Worm (Caenorhabditis elegans) whole organism, L2 larva: ENCODE measurements around the gene Y48B6A.5.

Experiments
- F13H6.1 ChIP-seq: sonication (generic microtip); optimal IDR thresholded peaks from 2 replicates; lab custom pipeline; 2016; ENCODE audit warnings: missing genetic modification characterization, missing compliant biosample characterization
- ZK546.5 ChIP-seq: sonication (generic microtip); optimal IDR thresholded peaks from 2 replicates; lab custom pipeline; 2017; ENCODE audit warnings: missing biosample characterization, missing genetic modification characterization
- alr-1 ChIP-seq: fragments of 150-350 bp; optimal IDR thresholded peaks from 2 replicates; lab custom pipeline; 2014; ENCODE audit warnings: missing biosample characterization, missing genetic modification characterization
- aly-2 ChIP-seq: fragments of 150-350 bp; optimal IDR thresholded peaks from 2 replicates; lab custom pipeline; 2014; ENCODE audit warnings: missing biosample characterization, missing genetic modification characterization
- ama-1 ChIP-seq: fragments of 150-350 bp; optimal IDR thresholded peaks from 2 replicates; lab custom pipeline; 2018; ENCODE audit warnings: inconsistent platforms
- ceh-82 ChIP-seq: fragments of 150-350 bp; optimal IDR thresholded peaks from 2 replicates; lab custom pipeline; 2014; ENCODE audit warnings: missing biosample characterization, missing genetic modification characterization
- egl-27 ChIP-seq: sonication (generic microtip); optimal IDR thresholded peaks from 3 replicates; lab custom pipeline; 2017; ENCODE audit warnings: missing biosample characterization, missing genetic modification reagents, missing genetic modification characterization
- elt-3 ChIP-seq: sonication (generic microtip); optimal IDR thresholded peaks from 2 replicates; lab custom pipeline; 2017; ENCODE audit warnings: missing biosample characterization, missing genetic modification characterization
- fos-1 ChIP-seq: fragments of 150-350 bp; optimal IDR thresholded peaks from 2 replicates; lab custom pipeline; 2014; ENCODE audit warnings: missing biosample characterization, missing genetic modification characterization
- gmeb-1 ChIP-seq: fragments of 150-350 bp; optimal IDR thresholded peaks from 2 replicates; lab custom pipeline; 2014; ENCODE audit warnings: missing biosample characterization, missing genetic modification characterization
- lin-11 ChIP-seq: fragments of 150-350 bp; sonication (generic microtip); optimal IDR thresholded peaks from 2 replicates; lab custom pipeline; 2014; ENCODE audit warnings: missing biosample characterization, missing genetic modification characterization, inconsistent platforms, mixed read lengths
- lin-13 ChIP-seq: fragments of 150-350 bp; optimal IDR thresholded peaks from 2 replicates; lab custom pipeline; 2014; ENCODE audit warnings: missing biosample characterization, missing genetic modification reagents, missing genetic modification characterization
- lin-39 ChIP-seq: fragments of 150-350 bp; optimal IDR thresholded peaks from 2 replicates; lab custom pipeline; 2014; ENCODE audit warnings: missing biosample characterization, missing genetic modification reagents, missing genetic modification characterization
- lsy-2 ChIP-seq, 2 experiments: fragments of 150-350 bp in 1 of 2; sonication (generic microtip) in 1 of 2; optimal IDR thresholded peaks; 2 replicates each; lab custom pipeline; 2014 to 2017; ENCODE audit warnings: missing biosample characterization in 2 of 2, missing genetic modification characterization in 2 of 2
- mab-5 ChIP-seq: fragments of 150-350 bp; optimal IDR thresholded peaks from 2 replicates; lab custom pipeline; 2014; ENCODE audit warnings: missing biosample characterization, missing genetic modification characterization
- mdl-1 ChIP-seq, 2 experiments: fragments of 150-350 bp in 1 of 2; sonication (generic microtip) in 1 of 2; optimal IDR thresholded peaks; 2 replicates each; lab custom pipeline; 2017; ENCODE audit warnings: missing biosample characterization in 2 of 2, missing genetic modification characterization in 2 of 2
- nhr-10 ChIP-seq: sonication (generic microtip); optimal IDR thresholded peaks from 2 replicates; lab custom pipeline; 2017; ENCODE audit warnings: missing biosample characterization, missing genetic modification characterization
- nhr-11 ChIP-seq: fragments of 150-350 bp; optimal IDR thresholded peaks from 2 replicates; lab custom pipeline; 2014; ENCODE audit warnings: missing biosample characterization, missing genetic modification characterization
- nhr-21 ChIP-seq: fragments of 150-350 bp; optimal IDR thresholded peaks from 2 replicates; lab custom pipeline; 2014; ENCODE audit warnings: missing biosample characterization, missing genetic modification characterization
- nhr-23 ChIP-seq: fragments of 150-350 bp; optimal IDR thresholded peaks from 2 replicates; lab custom pipeline; 2014; ENCODE audit warnings: missing biosample characterization, missing genetic modification reagents, missing genetic modification characterization
- nhr-237 ChIP-seq: fragments of 150-350 bp; optimal IDR thresholded peaks from 2 replicates; lab custom pipeline; 2014; ENCODE audit warnings: missing biosample characterization, missing genetic modification characterization
- nhr-77 ChIP-seq: fragments of 150-350 bp; optimal IDR thresholded peaks from 2 replicates; lab custom pipeline; 2014; ENCODE audit warnings: missing biosample characterization, missing genetic modification characterization
- peb-1 ChIP-seq: fragments of 150-350 bp; optimal IDR thresholded peaks from 2 replicates; lab custom pipeline; 2014; ENCODE audit warnings: missing biosample characterization, missing genetic modification characterization
- sem-4 ChIP-seq: fragments of 150-350 bp; optimal IDR thresholded peaks from 2 replicates; lab custom pipeline; 2014; ENCODE audit warnings: missing biosample characterization, missing genetic modification reagents, missing genetic modification characterization
- sma-9 ChIP-seq, 2 experiments: fragments of 150-350 bp in 1 of 2; sonication (generic microtip) in 1 of 2; optimal IDR thresholded peaks; 2 replicates each; lab custom pipeline; 2014 to 2016; ENCODE audit warnings: missing genetic modification characterization in 2 of 2, mild to moderate bottlenecking in 1 of 2, missing biosample characterization in 1 of 2, missing compliant biosample characterization in 1 of 2, missing genetic modification reagents in 1 of 2, moderate library complexity in 1 of 2
- snpc-4 ChIP-seq: fragments of 150-350 bp; optimal IDR thresholded peaks from 2 replicates; lab custom pipeline; 2014; ENCODE audit warnings: missing biosample characterization, missing genetic modification characterization
- unc-39 ChIP-seq: fragments of 150-350 bp; optimal IDR thresholded peaks from 2 replicates; lab custom pipeline; 2014; ENCODE audit warnings: missing biosample characterization, missing genetic modification characterization
- unc-55 ChIP-seq: fragments of 150-350 bp; sonication (generic microtip); optimal IDR thresholded peaks from 3 replicates; lab custom pipeline; 2014; ENCODE audit warnings: missing biosample characterization, missing genetic modification reagents, missing genetic modification characterization
- zag-1 ChIP-seq: fragments of 150-350 bp; optimal IDR thresholded peaks from 2 replicates; lab custom pipeline; 2014; ENCODE audit warnings: missing biosample characterization, missing genetic modification characterization
- ztf-11 ChIP-seq: sonication (generic microtip); optimal IDR thresholded peaks from 2 replicates; lab custom pipeline; 2017; ENCODE audit warnings: missing biosample characterization, missing genetic modification characterization

The Y48B6A.5 gene

DNA sequence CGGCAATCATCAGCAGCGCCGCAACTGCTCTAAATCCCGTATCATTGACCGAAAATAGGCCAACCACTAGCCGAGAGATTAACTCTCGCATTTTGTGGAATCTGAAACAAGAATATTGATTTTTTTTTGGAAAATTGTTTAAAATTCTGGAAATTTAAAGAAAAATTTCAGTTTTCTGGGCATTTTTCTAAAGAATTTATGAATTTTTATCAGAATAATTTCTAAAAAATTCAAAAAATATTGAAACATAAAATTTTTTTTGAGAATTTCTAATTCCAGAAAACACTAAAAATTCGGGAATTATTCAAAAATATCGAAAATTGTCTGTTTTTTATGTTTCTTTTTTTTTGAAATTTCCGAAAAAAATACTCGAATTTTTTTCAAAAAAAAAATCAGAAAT lies 42.3 kb downstream of the Y48B6A.5 start, which contains the start of gene algn-3:
algn-3 (minus strand) TSS at position 101 of the 400 bp plus-strand sequence.
- TF ChIP-seq gmeb-1 (tag; lab: Kevin White, UChicago) (no peak), elt-3 (no peak), peb-1 (no peak), nhr-10 (tag; lab: Kevin White, UChicago) (no peak), nhr-21 (tag; lab: Kevin White, UChicago) (no peak), sem-4 (tag; lab: Kevin White, UChicago) (no peak), lsy-2 (tag; optimal IDR thresholded peaks at IDR 0.05; lab: Kevin White, UChicago) (no peak), lin-13 (GFP tag; lab: Kevin White, UChicago) (no peak), ceh-82 (no peak), ZK546.5 (tag; lab: Kevin White, UChicago) (no peak), mdl-1 (tag; optimal IDR thresholded peaks at IDR 0.05; lab: Kevin White, UChicago) (no peak), lin-11 (tag; lab: Kevin White, UChicago) (no peak)

DNA sequence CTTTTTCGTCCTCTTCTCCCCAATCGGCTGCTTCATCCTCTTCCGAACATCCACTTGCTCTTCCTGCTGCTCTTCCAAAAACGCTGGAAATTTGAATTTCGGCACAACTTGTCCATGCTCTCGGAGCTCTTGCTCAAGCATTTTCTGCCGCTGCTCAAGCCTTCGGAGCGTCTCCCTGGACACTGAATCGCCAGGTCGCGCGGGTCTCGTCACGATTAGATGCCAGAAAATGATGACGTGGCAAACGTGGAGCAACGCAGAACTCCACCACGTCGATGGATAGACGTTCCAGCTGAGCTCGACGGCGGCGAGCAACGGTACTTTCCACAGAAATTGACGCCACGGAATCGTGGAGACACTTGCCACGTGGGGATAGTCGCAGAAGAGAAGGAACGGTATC lies 45.8 kb downstream of the Y48B6A.5 start:
- no peak for TF ChIP-seq nhr-237
- TF ChIP-seq nhr-21 (tag; lab: Kevin White, UChicago) = no peak
- no peak for TF ChIP-seq fos-1
- TF ChIP-seq unc-39 (tag; lab: Kevin White, UChicago) = no peak
- TF ChIP-seq nhr-77 (tag; lab: Kevin White, UChicago) = no peak
- no peak for TF ChIP-seq sma-9 (GFP tag; optimal IDR thresholded peaks at IDR 0.05; lab: Kevin White, UChicago)
- TF ChIP-seq sma-9 (tag; optimal IDR thresholded peaks at IDR 0.05; lab: Kevin White, UChicago) = no peak
- TF ChIP-seq ZK546.5 (tag; lab: Kevin White, UChicago) = no peak
- TF ChIP-seq aly-2 = no peak
- no peak for TF ChIP-seq lin-13 (GFP tag; lab: Kevin White, UChicago)
- no peak for TF ChIP-seq ama-1 (lab: Kevin White, UChicago)
- TF ChIP-seq zag-1 (tag; lab: Kevin White, UChicago) = no peak
- no peak for TF ChIP-seq lin-39 (tag; lab: Kevin White, UChicago)

DNA sequence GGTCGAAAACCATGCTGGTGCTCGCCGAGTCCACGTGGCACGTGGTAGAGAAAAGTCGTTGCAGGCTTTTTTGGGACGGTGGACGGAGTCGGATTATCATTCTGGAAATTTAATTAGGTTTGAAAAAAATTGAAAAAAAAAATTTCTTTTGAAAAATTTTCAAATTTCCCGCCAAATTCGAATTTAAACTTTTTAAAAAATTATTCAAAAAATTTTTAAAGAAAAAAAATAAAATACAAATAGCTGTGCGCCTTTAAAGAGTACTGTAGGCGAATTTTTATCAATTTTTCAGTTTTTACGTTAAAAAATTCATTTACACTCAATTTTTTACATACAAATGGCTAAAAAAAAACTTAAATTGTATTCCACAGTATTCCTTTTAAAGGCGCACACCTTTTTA lies 48.2 kb downstream of the Y48B6A.5 start, which contains the start of gene K09E4.3:
K09E4.3 (minus strand) TSS at position 101 of the 400 bp plus-strand sequence.
- TF ChIP-seq unc-55 (GFP tag; lab: Kevin White, UChicago) = no peak
- no peak for TF ChIP-seq snpc-4
- no peak for TF ChIP-seq lin-13 (GFP tag; lab: Kevin White, UChicago)
- TF ChIP-seq peb-1 = no peak
- no peak for TF ChIP-seq nhr-23 (tag; lab: Kevin White, UChicago)
- TF ChIP-seq F13H6.1 (tag; lab: Kevin White, UChicago) = no peak
- no peak for TF ChIP-seq mab-5
- TF ChIP-seq nhr-11 (tag; lab: Kevin White, UChicago) = no peak
- TF ChIP-seq unc-39 (tag; lab: Kevin White, UChicago) = no peak
- TF ChIP-seq alr-1 (tag; lab: Kevin White, UChicago) = no peak
- TF ChIP-seq fos-1 = no peak
- no peak for TF ChIP-seq nhr-77 (tag; lab: Kevin White, UChicago)
- TF ChIP-seq gmeb-1 (tag; lab: Kevin White, UChicago) = no peak
- no peak for TF ChIP-seq lsy-2 (tag; optimal IDR thresholded peaks at IDR 0.05; lab: Kevin White, UChicago)
- TF ChIP-seq egl-27 (tag; lab: Kevin White, UChicago) = no peak
- TF ChIP-seq nhr-10 (tag; lab: Kevin White, UChicago) = no peak
- TF ChIP-seq ztf-11 = no peak
- no peak for TF ChIP-seq elt-3
- TF ChIP-seq sma-9 (GFP tag; optimal IDR thresholded peaks at IDR 0.05; lab: Kevin White, UChicago) = no peak
- no peak for TF ChIP-seq sma-9 (tag; optimal IDR thresholded peaks at IDR 0.05; lab: Kevin White, UChicago)
